Fruit fly (Drosophila melanogaster): ENCODE data around the gene ND-15.

ND-15 gene

DNA sequence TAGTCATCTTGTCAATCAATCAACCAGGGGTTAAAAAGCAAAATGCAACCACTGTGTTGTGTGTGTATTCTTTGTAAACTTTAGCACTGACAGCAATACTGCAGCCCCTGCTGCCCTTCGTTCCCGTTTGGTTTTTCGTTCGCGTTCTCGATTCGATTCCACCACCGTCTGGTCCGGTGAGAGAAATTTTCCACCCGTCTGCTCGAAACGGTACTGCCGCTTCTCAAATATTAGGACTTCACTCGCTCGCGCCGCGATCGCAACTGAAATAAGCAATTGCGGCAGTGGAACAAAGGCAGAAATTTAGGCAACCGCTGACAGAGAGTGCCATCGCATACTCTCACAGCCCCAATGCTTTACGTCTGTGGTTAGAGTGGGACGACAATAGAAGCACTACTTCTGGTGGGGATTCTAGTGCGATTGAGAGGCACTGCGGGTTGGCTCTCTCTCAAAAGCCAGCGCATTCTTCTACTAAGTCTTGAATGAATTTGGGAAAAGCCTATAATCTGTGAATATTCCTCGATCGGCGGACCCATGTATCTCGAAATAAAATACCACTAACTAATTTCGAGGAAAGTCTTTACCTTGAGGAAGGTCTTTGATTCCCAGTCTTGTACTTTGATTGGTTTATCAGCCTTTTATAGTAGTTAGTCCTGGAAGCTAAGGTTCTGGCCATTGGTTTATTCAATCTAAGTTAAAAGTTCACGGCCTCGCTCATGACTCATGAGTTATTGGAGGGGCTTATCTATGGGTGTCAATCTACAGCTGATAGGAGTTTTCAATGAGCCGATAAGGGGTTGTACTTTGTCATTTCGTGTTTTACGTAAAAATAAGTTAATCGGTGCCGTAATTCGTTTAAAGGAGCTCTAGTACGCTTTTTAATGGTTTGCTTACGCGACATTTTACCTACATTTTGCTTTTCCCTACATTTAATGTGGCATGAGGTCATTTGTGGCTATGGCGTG is 14.7 kb downstream of the ND-15 start (continued):
- TF ChIP-seq seq (GFP tag; IDR thresholded peaks at IDR 0.05) (peak; percentile 75), CG13424 (tag; optimal IDR thresholded peaks at IDR 0.05) (peak; percentile 1), CG4820 (GFP tag; optimal IDR thresholded peaks at IDR 0.05) (no peak), shn (GFP tag; optimal IDR thresholded peaks at IDR 0.05) (peak; percentile 44), hkb (optimal IDR thresholded peaks at IDR 0.05) (no peak), hkb (GFP tag; IDR thresholded peaks at IDR 0.05) (peak; percentile 42; the same call in 1 of the 2 replicates), CG16815 (GFP tag; optimal IDR thresholded peaks at IDR 0.05) (no peak), Ssrp (tag; optimal IDR thresholded peaks at IDR 0.05) (no peak), Sin3A (optimal IDR thresholded peaks at IDR 0.05) (no peak), gt (GFP tag; IDR thresholded peaks at IDR 0.05) (no peak), trem (tag; optimal IDR thresholded peaks at IDR 0.05) (peak; percentile 32), CG13287 (GFP tag; IDR thresholded peaks at IDR 0.05; ENCODE audit: partially characterized antibody) (peak; percentile 69), Trl (optimal IDR thresholded peaks at IDR 0.05) (peak; percentile 88 to 90), Trl (GFP tag; optimal IDR thresholded peaks at IDR 0.05) (peak; percentile 50), corto (GFP tag; optimal IDR thresholded peaks at IDR 0.05) (peak; percentile 65), CG34376 (GFP tag; optimal IDR thresholded peaks at IDR 0.05) (peak; percentile 87), CG32767 (GFP tag; IDR thresholded peaks at IDR 0.05) (peak; percentile 66), CG4617 (GFP tag; optimal IDR thresholded peaks at IDR 0.05; ENCODE audit: borderline replicate concordance) (no peak), Stat92E (GFP tag; optimal IDR thresholded peaks at IDR 0.05) (peak in 1 of 3 experiments; percentile 54), CG11696 (GFP tag; IDR thresholded peaks at IDR 0.05) (0 out of 2 replicates have a peak, but pooled peaks have one; percentile 50), gsb (GFP tag; IDR thresholded peaks at IDR 0.05) (no peak), slbo (GFP tag; IDR thresholded peaks at IDR 0.05) (peak; percentile 26; the same call in 1 of the 2 replicates), pum (GFP tag; optimal IDR thresholded peaks at IDR 0.05) (no peak), CG7786 (GFP tag; optimal IDR thresholded peaks at IDR 0.05) (no peak), chm (GFP tag; IDR thresholded peaks at IDR 0.05) (peak; percentile 91), CG3065 (GFP tag; optimal IDR thresholded peaks at IDR 0.05) (no peak), fu2 (GFP tag; optimal IDR thresholded peaks at IDR 0.05) (no peak), CG6272 (GFP tag; IDR thresholded peaks at IDR 0.05) (0 out of 2 replicates have a peak, but pooled peaks have one; percentile 12), Bteb2 (GFP tag; optimal IDR thresholded peaks at IDR 0.05) (no peak), CG4424 (GFP tag; optimal IDR thresholded peaks at IDR 0.05) (peak; percentile 46), cg (GFP tag; optimal IDR thresholded peaks at IDR 0.05) (peak; percentile 21), pnt (GFP tag; optimal IDR thresholded peaks at IDR 0.05) (no peak), org-1 (GFP tag; optimal IDR thresholded peaks at IDR 0.05) (no peak), Hr3 (GFP tag; optimal IDR thresholded peaks at IDR 0.05) (no peak), Hey (tag; optimal IDR thresholded peaks at IDR 0.05) (no peak), jigr1 (GFP tag; IDR thresholded peaks at IDR 0.05) (no peak), gcm (GFP tag; optimal IDR thresholded peaks at IDR 0.05) (peak; percentile 78), btn (GFP tag; optimal IDR thresholded peaks at IDR 0.05) (no peak), Nf-YC (tag; optimal IDR thresholded peaks at IDR 0.05) (peak; percentile 74), dan (GFP tag; IDR thresholded peaks at IDR 0.05) (no peak), CG17829 (tag; optimal IDR thresholded peaks at IDR 0.05) (peak; percentile 50), CG6854 (GFP tag; optimal IDR thresholded peaks at IDR 0.05) (peak; percentile 31), sim (GFP tag; IDR thresholded peaks at IDR 0.05) (no peak), crp (GFP tag; optimal IDR thresholded peaks at IDR 0.05) (peak in 1 of 2 experiments; percentile 0), ems (GFP tag; optimal IDR thresholded peaks at IDR 0.05) (no peak), ewg (GFP tag; optimal IDR thresholded peaks at IDR 0.05) (no peak), insv (GFP tag; optimal IDR thresholded peaks at IDR 0.05) (peak in 1 of 2 experiments; percentile 8), CG16779 (GFP tag; IDR thresholded peaks at IDR 0.05) (0 out of 2 replicates have a peak, but pooled peaks have one; percentile 52), CG12769 (tag; optimal IDR thresholded peaks at IDR 0.05) (peak; percentile 93)
